Fruit fly (Drosophila melanogaster) whole organism, embryonic: ENCODE results near the gene Dap160.

Experiments
- B-H2 ChIP-seq: fragments of 200-800 bp; sonication (Bioruptor generic); optimal IDR thresholded peaks from 2 replicates; lab custom pipeline; 2018; ENCODE audit warnings: missing biosample characterization, mild to moderate bottlenecking, missing genetic modification characterization
- CG10462 ChIP-seq: fragments of 200-800 bp; sonication (Bioruptor generic); optimal IDR thresholded peaks from 2 replicates; lab custom pipeline; 2016; ENCODE audit warnings: missing biosample characterization, missing genetic modification characterization
- CG12659 ChIP-seq: fragments of 200-800 bp; sonication (Bioruptor generic); optimal IDR thresholded peaks from 3 replicates; lab custom pipeline; 2017; ENCODE audit warnings: mild to moderate bottlenecking, missing biosample characterization, missing genetic modification reagents, missing genetic modification characterization
- CG14965 ChIP-seq: fragments of 200-800 bp; sonication (Bioruptor generic); optimal IDR thresholded peaks from 2 replicates; lab custom pipeline; 2016; ENCODE audit warnings: missing biosample characterization, missing genetic modification characterization, borderline replicate concordance
- CG17359 ChIP-seq: fragments of 200-800 bp; sonication (Bioruptor generic); optimal IDR thresholded peaks from 3 replicates; lab custom pipeline; 2018; ENCODE audit warnings: missing biosample characterization, mild to moderate bottlenecking, missing genetic modification characterization, moderate library complexity
- CG17829 ChIP-seq: fragments of 200-800 bp; optimal IDR thresholded peaks from 2 replicates; lab custom pipeline; 2019; ENCODE audit warnings: missing biosample characterization, mild to moderate bottlenecking, missing genetic modification characterization, moderate library complexity
- CG18599 ChIP-seq: fragments of 200-800 bp; sonication (Bioruptor generic); optimal IDR thresholded peaks from 3 replicates; lab custom pipeline; 2017; ENCODE audit warnings: missing biosample characterization, missing genetic modification characterization, mild to moderate bottlenecking, moderate library complexity, missing genetic modification reagents
- CG3163 ChIP-seq: fragments of 200-800 bp; sonication (Bioruptor generic); optimal IDR thresholded peaks from 3 replicates; lab custom pipeline; 2016; ENCODE audit warnings: missing biosample characterization, missing genetic modification characterization
- CG32532 ChIP-seq: fragments of 200-800 bp; sonication (Bioruptor generic); IDR thresholded peaks from 2 replicates; pipeline ENCODE4 v1.3.6; 2022; ENCODE audit warnings: missing biosample characterization, missing genetic modification characterization
- CG7372 ChIP-seq: fragments of 200-800 bp; sonication (Bioruptor generic); IDR thresholded peaks from 2 replicates; pipeline ENCODE4 v1.3.6; 2022; ENCODE audit warnings: missing biosample characterization, missing genetic modification characterization
- CG8290 ChIP-seq, 3 experiments: fragments of 200-800 bp; sonication (Bioruptor generic); optimal IDR thresholded peaks; 2 replicates each; lab custom pipeline; 2016 to 2019; ENCODE audit warnings: missing biosample characterization in 3 of 3, missing genetic modification characterization in 3 of 3, mild to moderate bottlenecking in 2 of 3, moderate library complexity in 1 of 3
- CG9797 ChIP-seq: fragments of 200-800 bp; sonication (Bioruptor generic); optimal IDR thresholded peaks from 3 replicates; lab custom pipeline; 2018; ENCODE audit warnings: missing biosample characterization, mild to moderate bottlenecking, missing genetic modification characterization
- Dbx ChIP-seq: fragments of 200-800 bp; sonication (Bioruptor generic); IDR thresholded peaks from 3 replicates; pipeline ENCODE4 v1.3.6; 2022; ENCODE audit warnings: missing biosample characterization, missing genetic modification characterization
- Ets65A ChIP-seq: fragments of 200-800 bp; sonication (Bioruptor generic); peaks from one replicate; lab custom pipeline; 2016; ENCODE audit warnings: missing biosample characterization, missing genetic modification characterization
- Fer3 ChIP-seq: fragments of 200-800 bp; sonication (Bioruptor generic); optimal IDR thresholded peaks from 2 replicates; lab custom pipeline; 2018; ENCODE audit warnings: missing biosample characterization, mild to moderate bottlenecking, missing genetic modification characterization, moderate library complexity
- Hr39 ChIP-seq: fragments of >200 bp; optimal IDR thresholded peaks from 2 replicates; lab custom pipeline; 2017
- Max ChIP-seq: fragments of 200-800 bp; sonication (Bioruptor generic); optimal IDR thresholded peaks from 2 replicates; lab custom pipeline; 2016; ENCODE audit warnings: missing biosample characterization, mild to moderate bottlenecking, missing genetic modification characterization
- Myb ChIP-seq: fragments of 200-800 bp; sonication (Bioruptor generic); optimal IDR thresholded peaks from 2 replicates; lab custom pipeline; 2016; ENCODE audit warnings: missing biosample characterization, missing genetic modification characterization
- Ptx1 ChIP-seq: fragments of 200-800 bp; sonication (Bioruptor generic); IDR thresholded peaks from 2 replicates; pipeline ENCODE4 v1.3.6; 2022; ENCODE audit warnings: missing biosample characterization, missing genetic modification characterization
- Rfx ChIP-seq: fragments of 200-800 bp; sonication (Bioruptor generic); IDR thresholded peaks from 2 replicates; pipeline ENCODE4 v1.3.6; 2022; ENCODE audit warnings: missing biosample characterization, missing genetic modification characterization
- Rx ChIP-seq: fragments of 200-800 bp; sonication (Bioruptor generic); IDR thresholded peaks from 2 replicates; pipeline ENCODE4 v1.3.6; 2022; ENCODE audit warnings: missing biosample characterization, missing genetic modification characterization
- Tbp ChIP-seq: fragments of >200 bp; optimal IDR thresholded peaks from 2 replicates; lab custom pipeline; 2018; ENCODE audit warnings: missing biosample characterization, missing genetic modification characterization
- cas ChIP-seq: fragments of 200-800 bp; sonication (Bioruptor generic); IDR thresholded peaks from 2 replicates; pipeline ENCODE4 v1.3.6; 2022; ENCODE audit warnings: missing biosample characterization, missing genetic modification characterization
- chn ChIP-seq: fragments of 200-800 bp; sonication (Bioruptor generic); optimal IDR thresholded peaks from 2 replicates; lab custom pipeline; 2016; ENCODE audit warnings: missing biosample characterization, missing genetic modification characterization
- danr ChIP-seq: fragments of 200-800 bp; sonication (Bioruptor generic); IDR thresholded peaks from 2 replicates; pipeline ENCODE4 v1.3.6; 2022; ENCODE audit warnings: missing biosample characterization, missing genetic modification characterization
- dysf ChIP-seq: fragments of 200-800 bp; sonication (Bioruptor generic); IDR thresholded peaks from 3 replicates; pipeline ENCODE4 v1.3.6; 2022; ENCODE audit warnings: missing biosample characterization, missing genetic modification characterization
- ewg ChIP-seq: fragments of 200-800 bp; sonication (Bioruptor generic); optimal IDR thresholded peaks from 3 replicates; lab custom pipeline; 2017; ENCODE audit warnings: mild to moderate bottlenecking, missing biosample characterization, missing genetic modification reagents, missing genetic modification characterization
- exex ChIP-seq: fragments of 200-800 bp; sonication (Bioruptor generic); optimal IDR thresholded peaks from 4 replicates; lab custom pipeline; 2018; ENCODE audit warnings: missing biosample characterization, mild to moderate bottlenecking, missing genetic modification characterization, moderate library complexity
- gro ChIP-seq: fragments of 200-800 bp; sonication (Bioruptor generic); optimal IDR thresholded peaks from 2 replicates; lab custom pipeline; 2016; ENCODE audit warnings: missing biosample characterization, missing genetic modification characterization
- kah ChIP-seq: fragments of 200-800 bp; sonication (Bioruptor generic); optimal IDR thresholded peaks from 2 replicates; lab custom pipeline; 2018; ENCODE audit warnings: missing biosample characterization, mild to moderate bottlenecking, missing genetic modification characterization
- lab ChIP-seq: fragments of 200-800 bp; sonication (Bioruptor generic); optimal IDR thresholded peaks from 3 replicates; lab custom pipeline; 2017; ENCODE audit warnings: missing biosample characterization, missing genetic modification characterization, mild to moderate bottlenecking, moderate library complexity, missing genetic modification reagents
- lov ChIP-seq, 2 experiments: fragments of 200-800 bp in 1 of 2; fragments of >200 bp in 1 of 2; sonication (Bioruptor generic) in 1 of 2; IDR thresholded peaks in 1 of 2; optimal IDR thresholded peaks in 1 of 2; 2 replicates in 1 of 2; 3 replicates in 1 of 2; pipeline versions ENCODE4 v1.3.6 to Lab custom; 2017 to 2022; ENCODE audit warnings: missing biosample characterization in 1 of 2, missing genetic modification characterization in 1 of 2
- mam ChIP-seq: fragments of 200-800 bp; sonication (Bioruptor generic); optimal IDR thresholded peaks from 3 replicates; lab custom pipeline; 2016; ENCODE audit warnings: missing biosample characterization, missing genetic modification characterization
- mirr ChIP-seq: fragments of 200-800 bp; sonication (Bioruptor generic); optimal IDR thresholded peaks from 3 replicates; lab custom pipeline; 2018; ENCODE audit warnings: missing biosample characterization, mild to moderate bottlenecking, missing genetic modification characterization
- nerfin-2 ChIP-seq: fragments of 200-800 bp; sonication (Bioruptor generic); IDR thresholded peaks from 2 replicates; pipeline ENCODE4 v1.3.6; 2022; ENCODE audit warnings: missing biosample characterization, missing genetic modification characterization; ENCODE audit not compliant: partially characterized antibody
- onecut ChIP-seq: fragments of 200-800 bp; sonication (Bioruptor generic); IDR thresholded peaks from 2 replicates; pipeline ENCODE4 v1.3.6; 2022; ENCODE audit warnings: missing biosample characterization, missing genetic modification characterization
- peb ChIP-seq: fragments of 200-800 bp; sonication (Bioruptor generic); IDR thresholded peaks from 2 replicates; pipeline ENCODE4 v1.3.6; 2022; ENCODE audit warnings: missing biosample characterization, missing genetic modification characterization
- pfk ChIP-seq: fragments of 200-800 bp; sonication (Bioruptor generic); optimal IDR thresholded peaks from 2 replicates; lab custom pipeline; 2018; ENCODE audit warnings: missing biosample characterization, mild to moderate bottlenecking, missing genetic modification characterization, moderate library complexity
- pita ChIP-seq: fragments of 200-800 bp; sonication (Bioruptor generic); optimal IDR thresholded peaks from 2 replicates; lab custom pipeline; 2017; ENCODE audit warnings: missing biosample characterization, mild to moderate bottlenecking, missing genetic modification characterization
- rib ChIP-seq: fragments of 200-800 bp; sonication (Bioruptor generic); IDR thresholded peaks from 2 replicates; pipeline ENCODE4 v1.3.6; 2022; ENCODE audit warnings: missing biosample characterization, missing genetic modification characterization
- row ChIP-seq: fragments of 200-800 bp; sonication (Bioruptor generic); IDR thresholded peaks from 3 replicates; pipeline ENCODE4 v1.3.6; 2022; ENCODE audit warnings: missing biosample characterization, missing genetic modification characterization
- sens ChIP-seq: fragments of 200-800 bp; sonication (Bioruptor generic); peaks from one replicate; lab custom pipeline; 2016; ENCODE audit warnings: missing biosample characterization, missing genetic modification characterization
- sima ChIP-seq: fragments of 200-800 bp; sonication (Bioruptor generic); optimal IDR thresholded peaks from 2 replicates; lab custom pipeline; 2016; ENCODE audit warnings: missing biosample characterization, missing genetic modification characterization
- slou ChIP-seq: fragments of 200-800 bp; sonication (Bioruptor generic); optimal IDR thresholded peaks from 3 replicates; lab custom pipeline; 2016; ENCODE audit warnings: missing biosample characterization, missing genetic modification characterization
- unc-4 ChIP-seq: fragments of 200-800 bp; sonication (Bioruptor generic); IDR thresholded peaks from 2 replicates; pipeline ENCODE4 v1.3.6; 2022; ENCODE audit warnings: missing biosample characterization, missing genetic modification characterization; ENCODE audit not compliant: partially characterized antibody
- zen ChIP-seq: fragments of 200-800 bp; sonication (Bioruptor generic); optimal IDR thresholded peaks from 3 replicates; lab custom pipeline; 2018; ENCODE audit warnings: missing biosample characterization, mild to moderate bottlenecking, missing genetic modification characterization, moderate library complexity
- zf30C ChIP-seq: fragments of 200-800 bp; sonication (Bioruptor generic); optimal IDR thresholded peaks from 3 replicates; lab custom pipeline; 2018; ENCODE audit warnings: missing biosample characterization, mild to moderate bottlenecking, missing genetic modification characterization
- zfh1 ChIP-seq: fragments of 200-800 bp; sonication (Bioruptor generic); IDR thresholded peaks from 3 replicates; pipeline ENCODE4 v1.3.6; 2022; ENCODE audit warnings: missing biosample characterization, missing genetic modification characterization

Dap160 gene

DNA sequence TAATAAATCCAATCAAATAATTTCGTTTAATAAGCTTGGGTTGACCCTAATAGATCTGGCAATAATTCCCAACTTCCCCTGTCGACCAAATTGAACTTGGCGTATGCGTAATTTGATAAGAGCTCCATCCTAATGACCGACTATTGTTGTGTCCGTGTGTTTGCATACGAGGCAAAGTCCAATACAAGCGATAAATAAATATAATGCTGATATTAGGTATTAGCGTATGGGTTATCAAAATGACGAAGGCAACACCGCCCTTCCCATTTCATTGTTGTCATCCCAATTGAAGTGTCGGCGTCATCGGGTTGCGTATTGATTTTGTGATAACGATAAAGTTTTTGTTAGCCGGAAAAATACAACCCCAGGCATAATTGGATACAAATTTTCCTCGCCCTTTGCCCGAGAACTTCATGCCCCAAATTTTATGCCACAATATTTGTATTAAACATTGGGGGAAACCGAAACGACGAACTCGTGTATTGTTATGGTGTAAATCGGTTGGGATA, 47.2 kb upstream of the Dap160 start:
- TF ChIP-seq kah (GFP tag; lab: Kevin White, UChicago) = no peak
- TF ChIP-seq mirr (GFP tag; lab: Kevin White, UChicago) = peak; percentile 91
- no peak for TF ChIP-seq unc-4 (GFP tag; lab: Robert Waterston, UW)
- peak; percentile 76 for TF ChIP-seq exex (tag; lab: Kevin White, UChicago)
- no peak for TF ChIP-seq zfh1 (GFP tag; lab: Robert Waterston, UW)
- TF ChIP-seq onecut = peak; percentile 59
- TF ChIP-seq CG7372 (GFP tag; lab: Robert Waterston, UW) = no peak
- TF ChIP-seq lab (GFP tag; lab: Kevin White, UChicago) = peak; percentile 16
- TF ChIP-seq sens (GFP tag; lab: Kevin White, UChicago) = peak; percentile 58
- no peak for TF ChIP-seq chn
- TF ChIP-seq lov (optimal IDR thresholded peaks at IDR 0.05; lab: Kevin White, UChicago) = no peak
- 0 out of 3 replicates have a peak, but pooled peaks have one; percentile 15 for TF ChIP-seq lov (GFP tag; IDR thresholded peaks at IDR 0.05; lab: Robert Waterston, UW)

DNA sequence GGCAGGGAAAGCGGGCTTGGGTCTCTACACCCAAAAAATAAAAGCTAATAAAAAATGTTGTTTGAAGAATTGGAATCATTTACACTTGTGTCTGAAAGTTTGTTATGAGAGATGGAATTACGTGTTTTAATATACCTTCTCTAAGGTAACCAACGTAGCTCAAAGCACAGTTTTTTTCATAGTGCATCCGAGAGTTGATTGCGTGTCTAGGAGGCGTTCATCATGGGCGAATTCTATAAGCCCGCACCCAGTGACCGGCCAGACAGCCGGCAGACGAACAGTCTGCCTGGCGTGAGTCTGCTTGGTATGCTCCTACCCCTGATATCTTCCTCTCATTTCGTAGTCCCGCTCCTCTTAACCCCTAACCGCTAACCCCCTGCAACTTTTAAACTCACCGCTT, 45.6 kb upstream of the Dap160 start:
- TF ChIP-seq Dbx (no peak), CG3163 (GFP tag; lab: Kevin White, UChicago) (no peak), onecut (no peak), Rfx (GFP tag; lab: Robert Waterston, UW) (0 out of 2 replicates have a peak, but pooled peaks have one; percentile 24), Myb (GFP tag; lab: Kevin White, UChicago) (no peak), dysf (GFP tag; lab: Robert Waterston, UW) (peak; percentile 25; the same call in 1 of the 3 replicates), CG18599 (GFP tag; lab: Kevin White, UChicago) (peak; percentile 1), zf30C (GFP tag; lab: Kevin White, UChicago) (no peak), nerfin-2 (GFP tag; lab: Robert Waterston, UW) (no peak), CG32532 (GFP tag; lab: Robert Waterston, UW) (0 out of 2 replicates have a peak, but pooled peaks have one; percentile 14), Ptx1 (peak; percentile 31; the same call in 1 of the 2 replicates), danr (GFP tag; lab: Robert Waterston, UW) (0 out of 2 replicates have a peak, but pooled peaks have one; percentile 11), Ets65A (GFP tag; lab: Kevin White, UChicago) (peak; percentile 81), row (GFP tag; lab: Robert Waterston, UW) (peak; percentile 27; the same call in 1 of the 3 replicates)

DNA sequence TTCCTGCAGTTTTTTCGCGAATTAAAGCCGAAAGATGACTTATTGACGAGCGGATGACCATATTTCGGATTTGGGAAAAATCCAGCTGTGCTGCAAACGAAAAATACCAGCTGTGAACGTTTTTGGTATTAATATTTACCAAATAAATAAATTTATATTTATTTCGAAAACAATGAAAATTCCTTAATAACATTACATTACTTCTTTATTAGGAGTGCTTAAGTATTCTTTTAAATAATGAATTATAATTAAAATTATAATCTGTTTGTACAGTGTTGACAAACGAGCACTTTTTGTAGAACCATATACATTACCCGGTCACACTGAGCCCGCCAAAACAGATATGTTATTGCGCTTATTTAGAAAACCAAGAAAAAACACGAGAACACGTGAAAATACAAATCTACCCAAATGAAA, 37.5 kb upstream of the Dap160 start, which contains the start of the genes bur and Mcm10:
bur (minus strand) TSS at position 69 of the 417 bp plus-strand sequence.
Mcm10 (plus strand) TSS at position 319 of the 417 bp plus-strand sequence.
- TF ChIP-seq Max (GFP tag; lab: Kevin White, UChicago) (no peak), pfk (GFP tag; lab: Kevin White, UChicago) (no peak), CG12659 (peak; percentile 65), mam (GFP tag; lab: Kevin White, UChicago) (no peak), sima (no peak), CG8290 (GFP tag; optimal IDR thresholded peaks at IDR 0.05; lab: Kevin White, UChicago) (peak; percentile 60), CG8290 (tag; optimal IDR thresholded peaks at IDR 0.05; lab: Kevin White, UChicago) (no peak), Hr39 (lab: Kevin White, UChicago) (no peak), CG14965 (GFP tag; lab: Kevin White, UChicago) (no peak), rib (GFP tag; lab: Robert Waterston, UW) (no peak), CG9797 (GFP tag; lab: Kevin White, UChicago) (peak; percentile 94), Dbx (no peak), gro (GFP tag; lab: Kevin White, UChicago) (no peak), Rx (GFP tag; lab: Robert Waterston, UW) (no peak), mirr (GFP tag; lab: Kevin White, UChicago) (no peak), CG17829 (tag; lab: Kevin White, UChicago) (peak; percentile 46), pita (GFP tag; lab: Kevin White, UChicago) (no peak), peb (GFP tag; lab: Robert Waterston, UW) (no peak), B-H2 (no peak), zen (peak; percentile 53), slou (GFP tag; lab: Kevin White, UChicago) (no peak), Tbp (GFP tag; lab: Kevin White, UChicago) (no peak), CG10462 (GFP tag; lab: Kevin White, UChicago) (no peak), CG17359 (tag; lab: Kevin White, UChicago) (no peak), ewg (no peak), cas (GFP tag; lab: Robert Waterston, UW) (no peak), Fer3 (tag; lab: Kevin White, UChicago) (no peak)
